Fruit fly (Drosophila melanogaster): ENCODE measurements around the gene CG42781.

DNA sequence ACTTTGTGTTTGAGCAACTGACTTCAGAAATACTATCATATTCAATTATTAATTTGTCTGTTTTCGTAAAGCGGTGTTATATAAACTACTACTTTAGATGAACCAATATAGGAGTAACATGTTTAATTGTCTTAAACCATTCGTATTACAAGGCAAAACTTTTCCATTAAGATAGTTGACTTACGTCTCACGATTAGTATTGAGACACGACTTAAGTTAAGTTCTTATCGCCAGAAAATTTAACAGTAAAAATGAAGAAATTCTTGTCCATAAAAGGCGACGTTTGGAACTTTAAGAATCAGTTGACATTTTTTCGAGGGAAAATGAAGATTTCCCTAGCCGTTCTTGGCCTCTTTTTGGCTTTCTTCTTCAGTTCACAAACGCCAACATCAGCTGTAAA lies 30.8 kb upstream of the CG42781 start, which contains the start of gene CG42705:
- TF ChIP-seq Sin3A (optimal IDR thresholded peaks at IDR 0.05) (no peak), Myc (optimal IDR thresholded peaks at IDR 0.05) (no peak), psq (optimal IDR thresholded peaks at IDR 0.05) (no peak)
